Fruit fly (Drosophila melanogaster): ENCODE measurements around the gene CG9922.

Gene CG9922

DNA sequence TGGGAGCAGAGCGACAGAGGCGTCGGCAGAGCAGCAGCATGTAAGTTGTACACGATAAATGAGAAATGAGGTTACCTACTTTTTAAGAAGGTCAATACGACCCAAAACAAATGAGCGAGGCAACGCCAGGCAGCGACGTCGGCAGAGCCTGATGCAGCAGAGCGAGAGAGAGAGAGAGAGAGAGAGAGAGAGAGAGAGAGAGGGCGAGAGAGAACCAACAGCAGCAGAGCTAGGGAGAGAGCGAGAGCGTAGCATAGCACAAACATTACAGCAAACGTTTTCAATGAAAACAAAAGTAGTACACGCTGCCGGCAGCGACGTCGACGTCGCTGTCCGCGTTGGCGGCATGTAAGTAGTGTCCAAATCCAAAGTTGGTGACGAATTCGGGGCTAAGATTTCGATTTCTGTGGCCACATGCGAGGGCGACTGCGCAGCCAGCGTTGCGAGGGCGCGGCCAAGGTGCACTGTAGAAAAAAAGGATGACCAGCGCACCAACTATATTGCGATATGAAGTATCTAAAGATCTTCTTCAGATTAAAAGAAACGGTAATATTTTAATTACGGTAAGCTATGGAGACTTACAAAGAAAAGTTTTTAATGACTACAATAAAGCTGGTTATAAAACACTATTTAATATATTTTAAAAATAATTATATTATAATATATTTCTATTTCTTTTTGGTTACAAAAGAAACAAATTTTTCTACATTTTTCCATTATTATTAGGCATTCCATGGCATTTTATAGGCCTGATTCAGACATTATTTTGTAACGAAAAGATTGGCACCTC is 18.4 kb downstream of the CG9922 start (continued):
- TF ChIP-seq NC2α (GFP tag; optimal IDR thresholded peaks at IDR 0.05) (peak; percentile 15), Scr (GFP tag; IDR thresholded peaks at IDR 0.05; ENCODE audit: partially characterized antibody) (peak; percentile 28), twi (tag; optimal IDR thresholded peaks at IDR 0.05) (peak; percentile 74), CG30020 (tag; optimal IDR thresholded peaks at IDR 0.05) (peak; percentile 36), ro (GFP tag; IDR thresholded peaks at IDR 0.05) (no peak; the same call in 1 of the 2 replicates), cas (GFP tag; IDR thresholded peaks at IDR 0.05) (no peak), Vsx1 (GFP tag; optimal IDR thresholded peaks at IDR 0.05) (peak; percentile 68), lmd (GFP tag; IDR thresholded peaks at IDR 0.05) (peak; percentile 88), CG10543 (GFP tag; optimal IDR thresholded peaks at IDR 0.05) (peak; percentile 68), Dip3 (GFP tag; optimal IDR thresholded peaks at IDR 0.05) (peak; percentile 1), otp (GFP tag; IDR thresholded peaks at IDR 0.05) (0 out of 3 replicates have a peak, but pooled peaks have one; percentile 29), C15 (GFP tag; IDR thresholded peaks at IDR 0.05) (no peak), CG15696 (tag; optimal IDR thresholded peaks at IDR 0.05) (peak; percentile 38), CG10321 (GFP tag; IDR thresholded peaks at IDR 0.05) (peak; percentile 87), Mad (GFP tag; optimal IDR thresholded peaks at IDR 0.05) (peak; percentile 26), NfI (GFP tag; optimal IDR thresholded peaks at IDR 0.05) (peak; percentile 77), so (GFP tag; IDR thresholded peaks at IDR 0.05) (peak; percentile 86; the same call in 2 of the 3 replicates), Mrtf (GFP tag; IDR thresholded peaks at IDR 0.05) (peak; percentile 81; the same call in 2 of the 3 replicates), CG34224 (GFP tag; IDR thresholded peaks at IDR 0.05; ENCODE audit: partially characterized antibody) (peak; percentile 74), CG9727 (GFP tag; optimal IDR thresholded peaks at IDR 0.05) (peak; percentile 84), bigmax (GFP tag; optimal IDR thresholded peaks at IDR 0.05) (no peak), CG13123 (GFP tag; optimal IDR thresholded peaks at IDR 0.05) (peak; percentile 8), sens (GFP tag) (peak; percentile 75), CG4404 (GFP tag; IDR thresholded peaks at IDR 0.05) (no peak), pros (GFP tag; optimal IDR thresholded peaks at IDR 0.05) (no peak), knrl (GFP tag; IDR thresholded peaks at IDR 0.05; ENCODE audit: partially characterized antibody) (no peak), Pdp1 (GFP tag; optimal IDR thresholded peaks at IDR 0.05) (peak; percentile 18 to 30), trem (tag; optimal IDR thresholded peaks at IDR 0.05) (peak; percentile 57), kni (GFP tag; optimal IDR thresholded peaks at IDR 0.05) (peak; percentile 89), HmgZ (tag; optimal IDR thresholded peaks at IDR 0.05) (no peak), CG12155 (GFP tag; optimal IDR thresholded peaks at IDR 0.05) (peak; percentile 47), en (GFP tag; optimal IDR thresholded peaks at IDR 0.05) (no peak), CG8478 (optimal IDR thresholded peaks at IDR 0.05) (peak; percentile 92), Camta (GFP tag; optimal IDR thresholded peaks at IDR 0.05) (no peak), Adf1 (GFP tag; IDR thresholded peaks at IDR 0.05) (peak; percentile 99), D (optimal IDR thresholded peaks at IDR 0.05) (peak; percentile 18), D (GFP tag; optimal IDR thresholded peaks at IDR 0.05) (peak; percentile 82), danr (GFP tag; IDR thresholded peaks at IDR 0.05) (peak; percentile 79; the same call in 1 of the 2 replicates), dmrt11E (tag; optimal IDR thresholded peaks at IDR 0.05) (peak; percentile 54), gcm (GFP tag; optimal IDR thresholded peaks at IDR 0.05) (peak; percentile 77), Bteb2 (GFP tag; optimal IDR thresholded peaks at IDR 0.05) (peak; percentile 0), CG10274 (GFP tag; optimal IDR thresholded peaks at IDR 0.05) (peak; percentile 30), YL-1 (GFP tag; optimal IDR thresholded peaks at IDR 0.05) (peak; percentile 20), Atf3 (GFP tag; optimal IDR thresholded peaks at IDR 0.05) (peak; percentile 27), CG4360 (GFP tag; IDR thresholded peaks at IDR 0.05) (no peak), Hr39 (optimal IDR thresholded peaks at IDR 0.05) (no peak), zfh1 (GFP tag; IDR thresholded peaks at IDR 0.05) (peak; percentile 68; the same call in 1 of the 3 replicates), PHDP (tag; optimal IDR thresholded peaks at IDR 0.05) (peak; percentile 85), CG7745 (tag; optimal IDR thresholded peaks at IDR 0.05) (no peak), D19A (tag; optimal IDR thresholded peaks at IDR 0.05) (peak; percentile 81)
